Worm (Caenorhabditis elegans) whole organism, L4 larva: ENCODE measurements around the gene set-24.
A peak's percentile ranks its signal among the peaks of the same experiment; 100 is the strongest.

Source experiments
- aha-1 ChIP-seq: fragments of 150-350 bp; peaks from one replicate; lab custom pipeline; 2014; ENCODE audit warnings: missing biosample characterization, missing genetic modification characterization
- aly-2 ChIP-seq: sonication (generic microtip); optimal IDR thresholded peaks from 2 replicates; lab custom pipeline; 2018; ENCODE audit warnings: missing biosample characterization, missing genetic modification characterization
- ama-1 ChIP-seq: fragments of 150-350 bp; optimal IDR thresholded peaks from 2 replicates; lab custom pipeline; 2014; ENCODE audit warnings: inconsistent platforms, mixed read lengths
- ceh-28 ChIP-seq: fragments of 150-350 bp; optimal IDR thresholded peaks from 2 replicates; lab custom pipeline; 2014; ENCODE audit warnings: missing biosample characterization, missing genetic modification reagents, missing genetic modification characterization
- ceh-82 ChIP-seq: sonication (generic microtip); optimal IDR thresholded peaks from 2 replicates; lab custom pipeline; 2017; ENCODE audit warnings: missing biosample characterization, missing genetic modification characterization
- ces-1 ChIP-seq: fragments of 150-350 bp; sonication (generic microtip); optimal IDR thresholded peaks from 4 replicates; lab custom pipeline; 2014; ENCODE audit warnings: missing biosample characterization, missing genetic modification reagents, missing genetic modification characterization
- cey-2 ChIP-seq: sonication (generic microtip); optimal IDR thresholded peaks from 3 replicates; lab custom pipeline; 2017; ENCODE audit warnings: missing genetic modification characterization, mild to moderate bottlenecking, missing compliant biosample characterization, antibody characterized with exemption, borderline replicate concordance; ENCODE audit not compliant: insufficient read depth
- ctbp-1 ChIP-seq: fragments of 200-800 bp; sonication (Bioruptor generic); IDR thresholded peaks from 2 replicates; pipeline ENCODE4 v1.3.6; 2022; ENCODE audit warnings: missing genetic modification reagents, missing genetic modification characterization, missing compliant biosample characterization
- daf-16 ChIP-seq, 3 experiments: sonication (generic microtip); optimal IDR thresholded peaks; 2 replicates each; lab custom pipeline; 2016 to 2017; ENCODE audit warnings: missing genetic modification characterization in 3 of 3, missing genetic modification reagents in 3 of 3, mild to moderate bottlenecking in 2 of 3, missing compliant biosample characterization in 2 of 3, missing biosample characterization in 1 of 3, moderate library complexity in 1 of 3
- dpl-1 ChIP-seq: fragments of 150-350 bp; optimal IDR thresholded peaks from 2 replicates; lab custom pipeline; 2014; ENCODE audit warnings: missing biosample characterization, missing genetic modification reagents, missing genetic modification characterization
- duxl-1 ChIP-seq: sonication (generic microtip); optimal IDR thresholded peaks from 2 replicates; lab custom pipeline; 2016; ENCODE audit warnings: mild to moderate bottlenecking, missing genetic modification characterization, moderate library complexity, missing compliant biosample characterization; ENCODE audit not compliant: poor library complexity
- dve-1 ChIP-seq: sonication (generic microtip); optimal IDR thresholded peaks from 2 replicates; lab custom pipeline; 2017; ENCODE audit warnings: antibody characterized with exemption, mild to moderate bottlenecking, missing genetic modification characterization, missing compliant biosample characterization; ENCODE audit not compliant: insufficient read depth
- fkh-10 ChIP-seq: fragments of 150-350 bp; optimal IDR thresholded peaks from 2 replicates; lab custom pipeline; 2014; ENCODE audit warnings: missing biosample characterization, missing genetic modification reagents, missing genetic modification characterization
- hif-1 ChIP-seq, 2 experiments: sonication (generic microtip); optimal IDR thresholded peaks; 2 replicates each; lab custom pipeline; 2016 to 2017; ENCODE audit warnings: missing compliant biosample characterization in 2 of 2, missing genetic modification characterization in 2 of 2, missing genetic modification reagents in 2 of 2, missing genotype in 2 of 2, mild to moderate bottlenecking in 1 of 2
- hlh-11 ChIP-seq: fragments of 200-800 bp; sonication (Bioruptor generic); optimal IDR thresholded peaks from 2 replicates; lab custom pipeline; 2018; ENCODE audit warnings: mild to moderate bottlenecking, missing genetic modification characterization, missing compliant biosample characterization
- hlh-30 ChIP-seq: sonication (generic microtip); optimal IDR thresholded peaks from 2 replicates; lab custom pipeline; 2017; ENCODE audit warnings: antibody characterized with exemption, mild to moderate bottlenecking, missing genetic modification characterization, missing compliant biosample characterization; ENCODE audit not compliant: insufficient read depth
- hmg-1.1 ChIP-seq: fragments of 200-800 bp; sonication (Bioruptor generic); IDR thresholded peaks from 2 replicates; pipeline ENCODE4 v1.3.6; 2022; ENCODE audit warnings: missing genetic modification reagents, missing genetic modification characterization, missing compliant biosample characterization
- lin-38 ChIP-seq: fragments of 200-800 bp; sonication (Bioruptor generic); IDR thresholded peaks from 2 replicates; pipeline ENCODE4 v1.3.6; 2022; ENCODE audit warnings: missing genetic modification reagents, missing genetic modification characterization, missing compliant biosample characterization
- lir-3 ChIP-seq: sonication (generic microtip); optimal IDR thresholded peaks from 2 replicates; lab custom pipeline; 2016; ENCODE audit warnings: mild to moderate bottlenecking, missing genetic modification characterization, missing compliant biosample characterization
- lsy-2 ChIP-seq, 2 experiments: fragments of 150-350 bp in 1 of 2; sonication (generic microtip) in 1 of 2; optimal IDR thresholded peaks; 2 replicates each; lab custom pipeline; 2014 to 2017; ENCODE audit warnings: missing biosample characterization in 2 of 2, missing genetic modification characterization in 2 of 2
- mdl-1 ChIP-seq, 2 experiments: fragments of 150-350 bp in 1 of 2; sonication (generic microtip) in 1 of 2; optimal IDR thresholded peaks; 2 replicates each; lab custom pipeline; 2014 to 2017; ENCODE audit warnings: missing biosample characterization in 2 of 2, missing genetic modification characterization in 2 of 2
- mep-1 ChIP-seq: fragments of 150-350 bp; sonication (generic microtip); optimal IDR thresholded peaks from 3 replicates; lab custom pipeline; 2014; ENCODE audit warnings: missing biosample characterization, missing genetic modification characterization
- mxl-3 ChIP-seq: fragments of 200-800 bp; sonication (Bioruptor generic); optimal IDR thresholded peaks from 2 replicates; lab custom pipeline; 2018; ENCODE audit warnings: mild to moderate bottlenecking, missing genetic modification characterization, missing compliant biosample characterization
- nhr-11 ChIP-seq: fragments of 150-350 bp; optimal IDR thresholded peaks from 2 replicates; lab custom pipeline; 2014; ENCODE audit warnings: missing biosample characterization, missing genetic modification characterization
- nhr-28 ChIP-seq: fragments of 150-350 bp; optimal IDR thresholded peaks from 2 replicates; lab custom pipeline; 2014; ENCODE audit warnings: missing biosample characterization, missing genetic modification characterization
- nhr-48 ChIP-seq: sonication (generic microtip); optimal IDR thresholded peaks from 2 replicates; lab custom pipeline; 2016; ENCODE audit warnings: mild to moderate bottlenecking, missing genetic modification characterization, missing compliant biosample characterization
- nhr-6 ChIP-seq: fragments of 150-350 bp; optimal IDR thresholded peaks from 2 replicates; lab custom pipeline; 2014; ENCODE audit warnings: missing biosample characterization, missing genetic modification characterization
- pha-4 ChIP-seq, 2 experiments: fragments of 150-350 bp in 1 of 2; fragments of 200-800 bp in 1 of 2; sonication (Bioruptor generic) in 1 of 2; IDR thresholded peaks in 1 of 2; optimal IDR thresholded peaks in 1 of 2; 2 replicates each; pipeline versions ENCODE4 v1.3.6 to Lab custom; 2014 to 2022; ENCODE audit warnings: missing genetic modification characterization in 2 of 2, missing genetic modification reagents in 2 of 2, missing biosample characterization in 1 of 2, missing compliant biosample characterization in 1 of 2
- pqm-1 ChIP-seq: sonication (generic microtip); optimal IDR thresholded peaks from 2 replicates; lab custom pipeline; 2017; ENCODE audit warnings: missing biosample characterization, missing genetic modification characterization
- rbr-2 ChIP-seq: sonication (generic microtip); optimal IDR thresholded peaks from 2 replicates; lab custom pipeline; 2016; ENCODE audit warnings: missing genotype, missing genetic modification characterization, missing compliant biosample characterization
- set-16 ChIP-seq: fragments of 200-800 bp; sonication (Bioruptor generic); IDR thresholded peaks from 2 replicates; pipeline ENCODE4 v1.3.6; 2022; ENCODE audit warnings: missing genetic modification reagents, missing genetic modification characterization, missing compliant biosample characterization
- spr-1 ChIP-seq: sonication (generic microtip); optimal IDR thresholded peaks from 2 replicates; lab custom pipeline; 2016; ENCODE audit warnings: mild to moderate bottlenecking, missing genetic modification characterization, missing compliant biosample characterization
- tra-1 ChIP-seq: fragments of 200-800 bp; sonication (Bioruptor generic); IDR thresholded peaks from 2 replicates; pipeline ENCODE4 v1.3.6; 2022; ENCODE audit warnings: missing genetic modification reagents, missing genetic modification characterization, missing compliant biosample characterization
- zag-1 ChIP-seq: fragments of 150-350 bp; optimal IDR thresholded peaks from 2 replicates; lab custom pipeline; 2014; ENCODE audit warnings: missing biosample characterization, missing genetic modification characterization
- zfp-2 ChIP-seq: sonication (generic microtip); optimal IDR thresholded peaks from 2 replicates; lab custom pipeline; 2016; ENCODE audit warnings: mild to moderate bottlenecking, missing genetic modification characterization, missing compliant biosample characterization

set-24 gene

ce11 chrII:12095022-12095421 lies 35.7 kb downstream of the set-24 start:
- TF ChIP-seq fkh-10 (GFP tag; lab: Kevin White, UChicago) (no peak), aha-1 (peak; percentile 70), mxl-3 (GFP tag; lab: Kevin White, UChicago) (no peak)

ce11 chrII:12089616-12090215 lies 41.1 kb downstream of the set-24 start:
- TF ChIP-seq dve-1 (tag; lab: Kevin White, UChicago) = peak; percentile 75
- TF ChIP-seq mep-1 (tag; lab: Kevin White, UChicago) = peak; percentile 69
- no peak for TF ChIP-seq lir-3 (tag; lab: Kevin White, UChicago)
- peak; percentile 83 for TF ChIP-seq ces-1 (GFP tag; lab: Kevin White, UChicago)
- TF ChIP-seq fkh-10 (GFP tag; lab: Kevin White, UChicago) = peak; percentile 77
- TF ChIP-seq nhr-6 (tag; lab: Kevin White, UChicago) = peak; percentile 60
- peak; percentile 41 for TF ChIP-seq lin-38 (GFP tag; lab: Robert Waterston, UW)
- peak; percentile 9 for TF ChIP-seq cey-2 (tag; lab: Kevin White, UChicago)
- TF ChIP-seq nhr-28 (tag; lab: Kevin White, UChicago) = peak; percentile 61
- peak in 1 of 2 experiments; percentile 73 for TF ChIP-seq lsy-2 (tag; optimal IDR thresholded peaks at IDR 0.05; lab: Kevin White, UChicago)
- peak; percentile 88 for TF ChIP-seq hlh-11 (tag; lab: Kevin White, UChicago)
- TF ChIP-seq zag-1 (tag; lab: Kevin White, UChicago) = no peak
- peak; percentile 66 for TF ChIP-seq nhr-48 (tag; lab: Kevin White, UChicago)
- peak; percentile 86 for TF ChIP-seq aha-1
- TF ChIP-seq ceh-28 (tag; lab: Kevin White, UChicago) = no peak
- peak; percentile 39 to 75 for TF ChIP-seq mdl-1 (tag; optimal IDR thresholded peaks at IDR 0.05; lab: Kevin White, UChicago)
- TF ChIP-seq spr-1 = no peak
- TF ChIP-seq rbr-2 (tag; lab: Kevin White, UChicago) = peak; percentile 58
- no peak for TF ChIP-seq ama-1 (lab: Kevin White, UChicago)
- TF ChIP-seq zfp-2 (tag; lab: Kevin White, UChicago) = no peak
- TF ChIP-seq pqm-1 = peak; percentile 29
- no peak for TF ChIP-seq aly-2 (tag; lab: Kevin White, UChicago)
- peak; percentile 47 for TF ChIP-seq hlh-30 (tag; lab: Kevin White, UChicago)
- TF ChIP-seq duxl-1 (tag; lab: Kevin White, UChicago) = no peak
- peak; percentile 46; the same call in 1 of the 2 replicates for TF ChIP-seq pha-4 (GFP tag; IDR thresholded peaks at IDR 0.05; lab: Robert Waterston, UW)
- no peak for TF ChIP-seq pha-4 (tag; optimal IDR thresholded peaks at IDR 0.05; lab: Kevin White, UChicago)
- no peak for TF ChIP-seq daf-16 (GFP tag; optimal IDR thresholded peaks at IDR 0.05; lab: Kevin White, UChicago)
- peak; percentile 84 for TF ChIP-seq daf-16 (tag; optimal IDR thresholded peaks at IDR 0.05; lab: Kevin White, UChicago)
- TF ChIP-seq hmg-1.1 = peak; percentile 60
- 0 out of 2 replicates have a peak, but pooled peaks have one; percentile 40 for TF ChIP-seq ctbp-1
- TF ChIP-seq tra-1 (GFP tag; lab: Robert Waterston, UW) = 0 out of 2 replicates have a peak, but pooled peaks have one; percentile 50
- peak; percentile 49 for TF ChIP-seq dpl-1
- TF ChIP-seq set-16 = no peak
- TF ChIP-seq hif-1 (tag; optimal IDR thresholded peaks at IDR 0.05; lab: Kevin White, UChicago) = peak in 1 of 2 experiments; percentile 57
- TF ChIP-seq nhr-11 (tag; lab: Kevin White, UChicago) = peak; percentile 24

- TF ChIP-seq ceh-82 = no peak
- TF ChIP-seq lsy-2 (tag; optimal IDR thresholded peaks at IDR 0.05; lab: Kevin White, UChicago) = peak in 1 of 2 experiments; percentile 43
- 0 out of 2 replicates have a peak, but pooled peaks have one; percentile 7 for TF ChIP-seq tra-1 (GFP tag; lab: Robert Waterston, UW)
- TF ChIP-seq lin-38 (GFP tag; lab: Robert Waterston, UW) = peak; percentile 53
Observed at ce11 chrII:12088833-12089232, 41.9 kb downstream of the set-24 start, which contains the start of gene cnt-1. cnt-1 (minus strand) TSS chrII:12088868.
